Worm (Caenorhabditis elegans): Measurements from ENCODE around the gene C55A6.3.

The C55A6.3 gene

ce11 chrV:11528633-11529327 is 15.4 kb upstream of the C55A6.3 start:
- TF ChIP-seq ref-1 (GFP tag; conservative IDR thresholded peaks at IDR 0.05) = no peak
- no peak for TF ChIP-seq ztf-29 (GFP tag; IDR thresholded peaks at IDR 0.05)
- no peak for TF ChIP-seq flt-1 (GFP tag; IDR thresholded peaks at IDR 0.05)
- no peak for TF ChIP-seq ztf-23 (GFP tag; IDR thresholded peaks at IDR 0.05)
- TF ChIP-seq med-1 (GFP tag; optimal IDR thresholded peaks at IDR 0.05; ENCODE audit: insufficient read depth) = no peak
- no peak for TF ChIP-seq cog-1 (tag; optimal IDR thresholded peaks at IDR 0.05)
- no peak for TF ChIP-seq T22C8.4 (GFP tag; IDR thresholded peaks at IDR 0.05)

DNA sequence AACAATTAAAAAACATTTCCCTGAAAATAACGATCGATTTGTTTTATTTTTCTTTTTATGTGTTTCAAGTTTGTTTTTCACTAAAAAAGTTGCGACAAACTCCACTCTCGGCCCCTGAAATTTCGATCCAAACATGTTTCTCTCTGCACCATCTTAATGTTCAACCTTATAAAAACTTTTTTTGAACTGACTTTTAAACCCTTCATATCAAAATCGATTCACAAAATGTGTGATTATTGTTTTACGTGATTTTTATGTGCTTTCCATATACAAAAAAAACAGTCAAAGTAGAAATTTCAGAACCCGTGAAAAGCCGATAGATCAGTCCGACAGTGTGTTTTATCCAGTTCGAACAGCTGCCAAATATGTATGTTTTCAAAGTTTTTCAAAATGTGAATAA is 14.2 kb upstream of the C55A6.3 start, which contains the start of gene ccch-1:
Gene ccch-1 (plus strand): TSS at position 301 of the 400 bp plus-strand sequence.
- no peak for TF ChIP-seq tab-1 (GFP tag; IDR thresholded peaks at IDR 0.05)
- TF ChIP-seq ref-1 (GFP tag; conservative IDR thresholded peaks at IDR 0.05) = no peak
- TF ChIP-seq flt-1 (GFP tag; IDR thresholded peaks at IDR 0.05) = no peak
- TF ChIP-seq ztf-29 (GFP tag; IDR thresholded peaks at IDR 0.05) = no peak
- TF ChIP-seq klf-2 (GFP tag; conservative IDR thresholded peaks at IDR 0.05) = no peak
- no peak for TF ChIP-seq T22C8.4 (GFP tag; IDR thresholded peaks at IDR 0.05)
- TF ChIP-seq ztf-23 (GFP tag; IDR thresholded peaks at IDR 0.05) = no peak

ce11 chrV:11526927-11527491 is 13.7 kb upstream of the C55A6.3 start:
- TF ChIP-seq flt-1 (GFP tag; IDR thresholded peaks at IDR 0.05) = no peak

ce11 chrV:11525338-11525737 is 12.0 kb upstream of the C55A6.3 start:
- TF ChIP-seq ref-1 (GFP tag; conservative IDR thresholded peaks at IDR 0.05) (no peak), ztf-29 (GFP tag; IDR thresholded peaks at IDR 0.05) (no peak), tab-1 (GFP tag; IDR thresholded peaks at IDR 0.05) (no peak), klf-2 (GFP tag; conservative IDR thresholded peaks at IDR 0.05) (no peak), cog-1 (tag; optimal IDR thresholded peaks at IDR 0.05) (no peak), T22C8.4 (GFP tag; IDR thresholded peaks at IDR 0.05) (no peak), ztf-23 (GFP tag; IDR thresholded peaks at IDR 0.05) (no peak), med-1 (GFP tag; optimal IDR thresholded peaks at IDR 0.05; ENCODE audit: insufficient read depth) (no peak), flt-1 (GFP tag; IDR thresholded peaks at IDR 0.05) (no peak)

ce11 chrV:11521448-11521847 is 8.1 kb upstream of the C55A6.3 start, which contains the start of gene pafo-1:
Gene pafo-1 (plus strand): TSS chrV:11521703.
- peak; percentile 52 for TF ChIP-seq cog-1 (tag; optimal IDR thresholded peaks at IDR 0.05)
- TF ChIP-seq tab-1 (GFP tag; IDR thresholded peaks at IDR 0.05) = peak; percentile 30; the same call in 1 of the 2 replicates
- TF ChIP-seq T22C8.4 (GFP tag; IDR thresholded peaks at IDR 0.05) = no peak; the same call in 1 of the 2 replicates
- TF ChIP-seq ref-1 (GFP tag; conservative IDR thresholded peaks at IDR 0.05) = no peak
- TF ChIP-seq ztf-29 (GFP tag; IDR thresholded peaks at IDR 0.05) = no peak
- peak; percentile 78 for TF ChIP-seq ztf-23 (GFP tag; IDR thresholded peaks at IDR 0.05)
- peak; percentile 27 for TF ChIP-seq med-1 (GFP tag; optimal IDR thresholded peaks at IDR 0.05; ENCODE audit: insufficient read depth)
- TF ChIP-seq flt-1 (GFP tag; IDR thresholded peaks at IDR 0.05) = peak; percentile 67; the same call in 1 of the 2 replicates
- no peak for TF ChIP-seq klf-2 (GFP tag; conservative IDR thresholded peaks at IDR 0.05)

DNA sequence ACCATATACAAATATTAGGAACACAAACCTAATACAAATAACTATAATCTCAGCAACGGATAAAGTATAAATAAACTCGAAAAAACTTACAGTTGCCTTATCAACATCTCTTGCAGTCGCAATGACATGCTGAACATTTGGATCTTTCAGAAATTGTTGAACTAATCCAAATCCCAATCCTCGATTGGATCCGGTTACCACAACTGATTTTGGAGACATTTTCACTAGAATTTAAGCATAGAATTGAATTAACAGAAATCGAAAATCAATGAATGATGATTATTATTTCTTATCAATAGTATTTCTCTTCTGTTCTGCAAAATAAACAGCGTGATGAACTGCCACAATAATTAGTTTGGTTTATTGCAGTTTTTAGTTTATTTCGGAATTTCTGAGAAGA is 6.9 kb upstream of the C55A6.3 start, which contains the start of the genes C55A6.11 and C55A6.7:
Gene C55A6.11 (plus strand): TSS at position 301 of the 400 bp plus-strand sequence.
Gene C55A6.7 (minus strand): TSS at position 316 of the 400 bp plus-strand sequence.
- TF ChIP-seq cog-1 (tag; optimal IDR thresholded peaks at IDR 0.05) (no peak), T22C8.4 (GFP tag; IDR thresholded peaks at IDR 0.05) (no peak), ztf-23 (GFP tag; IDR thresholded peaks at IDR 0.05) (no peak), tab-1 (GFP tag; IDR thresholded peaks at IDR 0.05) (no peak), flt-1 (GFP tag; IDR thresholded peaks at IDR 0.05) (no peak), med-1 (GFP tag; optimal IDR thresholded peaks at IDR 0.05; ENCODE audit: insufficient read depth) (no peak), klf-2 (GFP tag; conservative IDR thresholded peaks at IDR 0.05) (no peak), ref-1 (GFP tag; conservative IDR thresholded peaks at IDR 0.05) (no peak), ztf-29 (GFP tag; IDR thresholded peaks at IDR 0.05) (no peak)

- no peak for TF ChIP-seq med-1 (GFP tag; optimal IDR thresholded peaks at IDR 0.05; ENCODE audit: insufficient read depth)
- no peak for TF ChIP-seq tab-1 (GFP tag; IDR thresholded peaks at IDR 0.05)
- TF ChIP-seq ztf-29 (GFP tag; IDR thresholded peaks at IDR 0.05) = no peak
- TF ChIP-seq ref-1 (GFP tag; conservative IDR thresholded peaks at IDR 0.05) = no peak
- TF ChIP-seq cog-1 (tag; optimal IDR thresholded peaks at IDR 0.05) = no peak
- no peak for TF ChIP-seq T22C8.4 (GFP tag; IDR thresholded peaks at IDR 0.05)
- no peak for TF ChIP-seq flt-1 (GFP tag; IDR thresholded peaks at IDR 0.05)
- no peak for TF ChIP-seq ztf-23 (GFP tag; IDR thresholded peaks at IDR 0.05)
- TF ChIP-seq klf-2 (GFP tag; conservative IDR thresholded peaks at IDR 0.05) = no peak
Observed at ce11 chrV:11517789-11518188, 4.5 kb upstream of the C55A6.3 start, which contains the start of gene C55A6.4. Gene C55A6.4 (minus strand): TSS chrV:11517889.

ce11 chrV:11516141-11516591 is 2.8 kb upstream of the C55A6.3 start, which contains the start of gene sdz-8:
Gene sdz-8 (minus strand): TSS chrV:11516191.
- TF ChIP-seq ref-1 (GFP tag; conservative IDR thresholded peaks at IDR 0.05) (no peak), T22C8.4 (GFP tag; IDR thresholded peaks at IDR 0.05) (no peak), flt-1 (GFP tag; IDR thresholded peaks at IDR 0.05) (no peak), ztf-29 (GFP tag; IDR thresholded peaks at IDR 0.05) (no peak), ztf-23 (GFP tag; IDR thresholded peaks at IDR 0.05) (no peak), tab-1 (GFP tag; IDR thresholded peaks at IDR 0.05) (no peak), klf-2 (GFP tag; conservative IDR thresholded peaks at IDR 0.05) (no peak), cog-1 (tag; optimal IDR thresholded peaks at IDR 0.05) (no peak), med-1 (GFP tag; optimal IDR thresholded peaks at IDR 0.05; ENCODE audit: insufficient read depth) (no peak)

DNA sequence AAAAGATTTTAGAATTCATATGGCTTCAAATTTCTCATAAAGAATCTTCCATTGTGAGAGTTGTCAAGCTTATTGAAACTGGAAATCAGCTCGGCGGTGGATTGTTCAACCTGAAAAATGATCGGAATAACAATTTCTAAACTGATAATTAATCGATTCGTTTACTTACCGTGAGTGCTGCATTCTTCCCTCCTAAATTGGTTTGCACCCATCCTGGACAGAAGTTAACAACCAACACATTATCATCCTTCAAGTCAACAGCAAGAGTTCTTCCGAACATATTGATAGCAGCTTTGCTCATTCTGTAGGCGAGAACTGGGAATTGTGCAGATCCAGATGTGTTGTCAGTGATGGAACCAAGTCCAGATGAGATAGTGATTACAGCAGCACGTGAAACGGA is 1.8 kb upstream of the C55A6.3 start:
- TF ChIP-seq T22C8.4 (GFP tag; IDR thresholded peaks at IDR 0.05) (no peak), ztf-23 (GFP tag; IDR thresholded peaks at IDR 0.05) (no peak), cog-1 (tag; optimal IDR thresholded peaks at IDR 0.05) (no peak), tab-1 (GFP tag; IDR thresholded peaks at IDR 0.05) (no peak), ztf-29 (GFP tag; IDR thresholded peaks at IDR 0.05) (no peak), ref-1 (GFP tag; conservative IDR thresholded peaks at IDR 0.05) (no peak), klf-2 (GFP tag; conservative IDR thresholded peaks at IDR 0.05) (no peak), med-1 (GFP tag; optimal IDR thresholded peaks at IDR 0.05; ENCODE audit: insufficient read depth) (no peak), flt-1 (GFP tag; IDR thresholded peaks at IDR 0.05) (no peak)
